Fruit fly (Drosophila melanogaster): Measurements from ENCODE around the gene CG13678.

The CG13678 gene

DNA sequence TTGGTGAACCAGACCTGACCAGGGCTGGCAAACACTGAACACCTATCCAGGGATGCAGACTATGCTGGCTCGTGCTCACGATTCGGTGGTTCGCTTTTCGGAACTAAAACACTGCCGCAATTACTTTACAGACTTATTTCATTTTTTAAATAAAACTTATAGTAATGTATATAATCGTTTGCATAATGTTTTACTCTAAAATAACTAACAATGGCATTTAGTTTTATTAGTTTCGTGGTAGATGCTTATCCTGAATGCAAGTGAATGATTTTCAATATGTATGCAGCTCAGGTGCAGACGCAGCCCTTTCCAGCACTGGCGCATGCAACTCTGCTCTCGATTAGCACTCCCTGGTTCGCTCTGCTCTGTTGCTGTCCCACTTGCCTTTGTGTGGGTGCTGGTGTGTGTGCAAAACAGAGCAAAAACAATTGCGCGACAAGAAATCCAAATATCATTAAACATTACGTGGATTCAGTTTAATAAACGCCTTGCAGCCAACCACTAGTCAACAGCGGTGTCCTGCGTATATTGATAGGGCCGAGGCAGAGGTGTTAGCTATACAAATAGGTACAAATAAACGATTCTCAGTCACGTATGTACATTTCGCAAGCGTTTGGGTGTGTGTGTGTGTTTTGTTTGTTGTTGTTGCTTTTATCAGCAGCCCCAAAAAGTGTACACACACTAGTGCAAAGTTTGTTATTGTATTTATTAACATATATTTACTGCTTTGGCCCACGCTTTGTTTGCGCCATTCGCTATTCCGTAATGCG is 35.1 kb upstream of the CG13678 start, which contains the start of the genes ERR and Atg18a (continued):
- TF ChIP-seq Sox102F (GFP tag; optimal IDR thresholded peaks at IDR 0.05) (no peak), CG6813 (GFP tag; optimal IDR thresholded peaks at IDR 0.05) (no peak), MTF-1 (GFP tag; optimal IDR thresholded peaks at IDR 0.05; ENCODE audit: borderline replicate concordance) (no peak), eve (GFP tag; optimal IDR thresholded peaks at IDR 0.05) (no peak), CG8944 (GFP tag; optimal IDR thresholded peaks at IDR 0.05) (peak; percentile 72), Kr (GFP tag; optimal IDR thresholded peaks at IDR 0.05) (no peak), Ada2b (GFP tag; IDR thresholded peaks at IDR 0.05) (peak; percentile 78), pros (GFP tag; optimal IDR thresholded peaks at IDR 0.05) (no peak), Med (GFP tag) (peak; percentile 97), CG4730 (GFP tag; IDR thresholded peaks at IDR 0.05) (peak; percentile 82), CG4282 (GFP tag; optimal IDR thresholded peaks at IDR 0.05) (peak; percentile 4), ATbp (GFP tag; optimal IDR thresholded peaks at IDR 0.05) (peak; percentile 31), CG5953 (GFP tag; IDR thresholded peaks at IDR 0.05) (0 out of 2 replicates have a peak, but pooled peaks have one; percentile 43), twi (tag; optimal IDR thresholded peaks at IDR 0.05) (peak; percentile 78), HLH3B (GFP tag; IDR thresholded peaks at IDR 0.05) (peak; percentile 80), jing (GFP tag; optimal IDR thresholded peaks at IDR 0.05) (no peak), CG1832 (GFP tag; optimal IDR thresholded peaks at IDR 0.05) (peak; percentile 23), CG10267 (tag; optimal IDR thresholded peaks at IDR 0.05) (peak; percentile 98), fd3F (GFP tag; optimal IDR thresholded peaks at IDR 0.05) (peak; percentile 82), pfk (GFP tag; optimal IDR thresholded peaks at IDR 0.05) (no peak), Nf-YB (GFP tag; optimal IDR thresholded peaks at IDR 0.05) (peak; percentile 33), Pdp1 (GFP tag; optimal IDR thresholded peaks at IDR 0.05) (peak; percentile 61 to 89), CG16863 (GFP tag; optimal IDR thresholded peaks at IDR 0.05) (peak; percentile 51), Dip3 (GFP tag; optimal IDR thresholded peaks at IDR 0.05) (peak; percentile 88), Dbx (GFP tag; IDR thresholded peaks at IDR 0.05) (peak; percentile 86), Camta (GFP tag; optimal IDR thresholded peaks at IDR 0.05) (peak; percentile 56), CG17186 (GFP tag; optimal IDR thresholded peaks at IDR 0.05) (peak; percentile 85), CG31224 (GFP tag; IDR thresholded peaks at IDR 0.05) (peak; percentile 78), NfI (GFP tag; optimal IDR thresholded peaks at IDR 0.05) (peak; percentile 87), PHDP (tag; optimal IDR thresholded peaks at IDR 0.05) (peak; percentile 75), CG13775 (GFP tag; optimal IDR thresholded peaks at IDR 0.05) (peak; percentile 90), tll (GFP tag; optimal IDR thresholded peaks at IDR 0.05) (peak in 1 of 2 experiments; percentile 90), ewg (GFP tag; optimal IDR thresholded peaks at IDR 0.05) (no peak), CG13894 (tag; optimal IDR thresholded peaks at IDR 0.05) (peak; percentile 52), az2 (GFP tag; optimal IDR thresholded peaks at IDR 0.05) (peak; percentile 82), peb (GFP tag; IDR thresholded peaks at IDR 0.05) (peak; percentile 73; the same call in 1 of the 2 replicates), Dfd (GFP tag; optimal IDR thresholded peaks at IDR 0.05) (no peak), lov (optimal IDR thresholded peaks at IDR 0.05) (no peak), lov (GFP tag; IDR thresholded peaks at IDR 0.05) (no peak), gsb (GFP tag; IDR thresholded peaks at IDR 0.05) (peak; percentile 61), CG17802 (tag; optimal IDR thresholded peaks at IDR 0.05) (peak; percentile 31), slp2 (GFP tag; optimal IDR thresholded peaks at IDR 0.05) (peak; percentile 76), Gug (GFP tag; IDR thresholded peaks at IDR 0.05) (peak; percentile 93), CG6854 (GFP tag; optimal IDR thresholded peaks at IDR 0.05) (no peak), rib (GFP tag; IDR thresholded peaks at IDR 0.05) (peak; percentile 77), CG10366 (GFP tag; IDR thresholded peaks at IDR 0.05) (peak; percentile 84), CG33213 (GFP tag; optimal IDR thresholded peaks at IDR 0.05) (peak; percentile 60), pita (GFP tag; optimal IDR thresholded peaks at IDR 0.05) (no peak), Sox100B (GFP tag; optimal IDR thresholded peaks at IDR 0.05) (no peak)

Measured in whole organism, embryonic.